Fruit fly (Drosophila melanogaster) whole organism, adult: ENCODE data around the gene bark.

ENCODE experiments used
- CG11617 ChIP-seq: fragments of 200-800 bp; sonication (Bioruptor generic); optimal IDR thresholded peaks from 2 replicates; lab custom pipeline; 2017; ENCODE audit warnings: mild to moderate bottlenecking, missing biosample characterization, missing genetic modification reagents, missing genetic modification characterization
- CG12768 ChIP-seq: fragments of 200-800 bp; sonication (Bioruptor generic); optimal IDR thresholded peaks from 2 replicates; lab custom pipeline; 2017; ENCODE audit warnings: missing biosample characterization, missing genetic modification characterization, mild to moderate bottlenecking, moderate library complexity, missing genetic modification reagents
- CG14711 ChIP-seq: fragments of 200-800 bp; sonication (Bioruptor generic); optimal IDR thresholded peaks from 2 replicates; lab custom pipeline; 2018; ENCODE audit warnings: missing biosample characterization, mild to moderate bottlenecking, missing genetic modification characterization, moderate library complexity
- CG1620 ChIP-seq: fragments of 200-800 bp; sonication (Bioruptor generic); optimal IDR thresholded peaks from 2 replicates; lab custom pipeline; 2016; ENCODE audit warnings: missing biosample characterization, missing genetic modification characterization
- CG33017 ChIP-seq: fragments of 200-800 bp; sonication (Bioruptor generic); optimal IDR thresholded peaks from 2 replicates; lab custom pipeline; 2018; ENCODE audit warnings: missing biosample characterization, mild to moderate bottlenecking, missing genetic modification characterization, moderate library complexity
- CG5204 ChIP-seq: fragments of 200-800 bp; sonication (Bioruptor generic); optimal IDR thresholded peaks from 2 replicates; lab custom pipeline; 2016; ENCODE audit warnings: missing biosample characterization, missing genetic modification characterization
- CG7045 ChIP-seq: fragments of 200-800 bp; sonication (Bioruptor generic); optimal IDR thresholded peaks from 2 replicates; lab custom pipeline; 2017; ENCODE audit warnings: missing biosample characterization, mild to moderate bottlenecking, missing genetic modification characterization
- CG7101 ChIP-seq: fragments of 200-800 bp; sonication (Bioruptor generic); optimal IDR thresholded peaks from 2 replicates; lab custom pipeline; 2018; ENCODE audit warnings: missing biosample characterization, mild to moderate bottlenecking, missing genetic modification characterization, moderate library complexity
- Clk ChIP-seq: fragments of 200-800 bp; sonication (Bioruptor generic); optimal IDR thresholded peaks from 2 replicates; lab custom pipeline; 2017; ENCODE audit warnings: missing biosample characterization, missing genetic modification characterization
- Crg-1 ChIP-seq: fragments of 200-800 bp; sonication (Bioruptor generic); optimal IDR thresholded peaks from 2 replicates; lab custom pipeline; 2016; ENCODE audit warnings: missing biosample characterization, missing genetic modification characterization
- Hr96 ChIP-seq: fragments of 200-800 bp; sonication (Bioruptor generic); optimal IDR thresholded peaks from 2 replicates; lab custom pipeline; 2016; ENCODE audit warnings: missing biosample characterization, missing genetic modification characterization
- Mnt ChIP-seq: fragments of 200-800 bp; sonication (Bioruptor generic); optimal IDR thresholded peaks from 2 replicates; lab custom pipeline; 2016; ENCODE audit warnings: missing biosample characterization, mild to moderate bottlenecking, missing genetic modification characterization
- bab1 ChIP-seq: fragments of 200-800 bp; sonication (Bioruptor generic); optimal IDR thresholded peaks from 3 replicates; lab custom pipeline; 2019; ENCODE audit warnings: missing biosample characterization, mild to moderate bottlenecking, missing genetic modification characterization, moderate library complexity
- cic ChIP-seq: fragments of 200-800 bp; sonication (Bioruptor generic); optimal IDR thresholded peaks from 2 replicates; lab custom pipeline; 2017; ENCODE audit warnings: missing biosample characterization, mild to moderate bottlenecking, missing genetic modification characterization, moderate library complexity
- cnc ChIP-seq, 2 experiments: fragments of >200 bp; optimal IDR thresholded peaks; 2 replicates each; lab custom pipeline; 2017
- kay ChIP-seq: fragments of 200-800 bp; sonication (Bioruptor generic); peaks from one replicate; lab custom pipeline; 2016; ENCODE audit warnings: missing biosample characterization, missing genetic modification characterization, borderline replicate concordance
- ovo ChIP-seq: fragments of 200-800 bp; sonication (Bioruptor generic); optimal IDR thresholded peaks from 2 replicates; lab custom pipeline; 2016; ENCODE audit warnings: missing biosample characterization, missing genetic modification characterization
- pad ChIP-seq: fragments of 200-800 bp; sonication (Bioruptor generic); optimal IDR thresholded peaks from 3 replicates; lab custom pipeline; 2017; ENCODE audit warnings: missing biosample characterization, missing genetic modification characterization, mild to moderate bottlenecking, moderate library complexity, missing genetic modification reagents
- tj ChIP-seq: fragments of 200-800 bp; sonication (Bioruptor generic); optimal IDR thresholded peaks from 3 replicates; lab custom pipeline; 2017; ENCODE audit warnings: missing biosample characterization, mild to moderate bottlenecking, missing genetic modification characterization, moderate library complexity
- toe ChIP-seq: fragments of 200-800 bp; sonication (Bioruptor generic); optimal IDR thresholded peaks from 2 replicates; lab custom pipeline; 2016; ENCODE audit warnings: missing biosample characterization, missing genetic modification characterization

Gene bark

dm6 chr2L:3772937-3773623 lies 13.9 kb upstream of the bark start:
- TF ChIP-seq tj (GFP tag; lab: Kevin White, UChicago), result no peak

- TF ChIP-seq CG11617 (GFP tag; lab: Kevin White, UChicago) (no peak), ovo (GFP tag; lab: Kevin White, UChicago) (no peak), CG5204 (no peak), bab1 (GFP tag; lab: Kevin White, UChicago) (no peak), CG7101 (no peak), CG14711 (tag; lab: Kevin White, UChicago) (no peak), toe (GFP tag; lab: Kevin White, UChicago) (no peak), pad (GFP tag; lab: Kevin White, UChicago) (no peak), CG12768 (GFP tag; lab: Kevin White, UChicago) (no peak), cnc (optimal IDR thresholded peaks at IDR 0.05; lab: Kevin White, UChicago) (no peak), kay (no peak), CG7045 (GFP tag; lab: Kevin White, UChicago) (no peak), CG33017 (tag; lab: Kevin White, UChicago) (no peak), Mnt (GFP tag; lab: Kevin White, UChicago) (no peak), Hr96 (GFP tag; lab: Kevin White, UChicago) (no peak), CG1620 (GFP tag; lab: Kevin White, UChicago) (no peak)
Measured at dm6 chr2L:3773624-3773978, 13.4 kb upstream of the bark start.

DNA sequence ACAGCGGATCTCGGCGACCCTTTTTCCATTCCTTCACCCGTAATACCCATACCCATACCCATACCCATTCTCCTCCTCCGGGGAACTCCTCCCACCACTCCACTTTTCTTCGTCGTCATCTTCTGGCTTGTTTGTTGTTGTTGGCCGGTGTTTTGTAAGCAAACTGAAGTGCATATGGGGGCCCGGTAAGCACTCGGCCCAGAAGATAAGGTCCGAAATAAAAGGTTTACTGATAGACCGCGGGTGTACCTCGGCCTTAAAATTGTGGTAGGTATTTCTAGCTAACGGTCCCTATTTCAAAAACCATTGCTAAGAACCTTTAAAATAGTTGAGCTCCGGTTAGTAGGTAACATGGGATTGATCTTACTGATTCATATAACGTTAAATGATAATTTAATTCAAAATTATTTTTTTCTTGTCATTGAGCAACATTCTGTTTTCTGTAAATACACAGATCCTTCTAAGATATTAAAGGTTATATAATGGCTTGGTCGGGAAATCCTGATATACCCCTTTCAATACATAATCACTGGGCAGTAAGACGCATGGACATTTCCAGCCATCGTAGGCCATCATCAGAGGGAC lies 11.1 kb upstream of the bark start:
- TF ChIP-seq CG7045 (GFP tag; lab: Kevin White, UChicago) (no peak), Crg-1 (GFP tag; lab: Kevin White, UChicago) (no peak), CG11617 (GFP tag; lab: Kevin White, UChicago) (peak; percentile 32), Hr96 (GFP tag; lab: Kevin White, UChicago) (peak; percentile 15), CG33017 (tag; lab: Kevin White, UChicago) (no peak), ovo (GFP tag; lab: Kevin White, UChicago) (no peak), CG14711 (tag; lab: Kevin White, UChicago) (no peak), cic (no peak)

DNA sequence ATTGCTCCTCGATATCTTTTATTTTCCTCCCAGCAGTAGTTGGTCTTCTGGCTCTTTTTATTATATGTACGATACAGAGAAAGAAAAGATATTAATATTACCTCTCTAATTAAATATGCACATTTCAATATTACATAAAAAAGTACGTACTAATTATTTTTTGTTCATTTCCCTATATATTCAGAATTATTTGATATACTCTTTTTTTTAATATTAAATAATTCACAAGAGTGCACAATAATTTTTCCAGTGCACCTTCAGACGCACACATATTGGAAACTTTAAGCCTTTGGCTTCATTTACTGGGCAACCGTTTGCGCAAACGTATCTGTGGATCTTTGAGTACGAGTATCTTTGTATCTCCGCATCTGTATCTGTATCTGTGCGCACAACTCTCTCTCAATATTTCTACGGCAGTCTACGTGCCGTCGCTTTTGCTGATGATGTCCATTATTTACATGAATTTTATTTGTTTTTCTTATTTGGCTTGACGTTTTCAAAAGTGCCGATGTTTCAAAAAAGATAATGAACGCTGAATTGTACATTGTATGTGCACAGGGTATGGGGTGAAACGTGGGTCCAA lies 10.3 kb upstream of the bark start:
- TF ChIP-seq CG1620 (GFP tag; lab: Kevin White, UChicago), result no peak
- no peak for TF ChIP-seq Mnt (GFP tag; lab: Kevin White, UChicago)
- TF ChIP-seq Clk (GFP tag; lab: Kevin White, UChicago), result no peak
- no peak for TF ChIP-seq Crg-1 (GFP tag; lab: Kevin White, UChicago)
- no peak for TF ChIP-seq CG12768 (GFP tag; lab: Kevin White, UChicago)
- TF ChIP-seq toe (GFP tag; lab: Kevin White, UChicago), result no peak
- TF ChIP-seq tj (GFP tag; lab: Kevin White, UChicago), result peak; percentile 97
- peak; percentile 74 for TF ChIP-seq CG33017 (tag; lab: Kevin White, UChicago)
- peak; percentile 25 for TF ChIP-seq CG11617 (GFP tag; lab: Kevin White, UChicago)
- no peak for TF ChIP-seq kay
- peak; percentile 23 for TF ChIP-seq CG5204
- no peak for TF ChIP-seq Hr96 (GFP tag; lab: Kevin White, UChicago)
- peak; percentile 26 for TF ChIP-seq pad (GFP tag; lab: Kevin White, UChicago)
- no peak for TF ChIP-seq cnc (optimal IDR thresholded peaks at IDR 0.05; lab: Kevin White, UChicago)
- TF ChIP-seq ovo (GFP tag; lab: Kevin White, UChicago), result peak; percentile 18
- TF ChIP-seq CG7045 (GFP tag; lab: Kevin White, UChicago), result peak; percentile 33
- peak; percentile 77 for TF ChIP-seq CG14711 (tag; lab: Kevin White, UChicago)
- TF ChIP-seq cic, result no peak
- peak; percentile 61 for TF ChIP-seq bab1 (GFP tag; lab: Kevin White, UChicago)
- TF ChIP-seq CG7101, result peak; percentile 83

- TF ChIP-seq cnc (optimal IDR thresholded peaks at IDR 0.05; lab: Kevin White, UChicago), result no peak
- TF ChIP-seq pad (GFP tag; lab: Kevin White, UChicago), result no peak
- no peak for TF ChIP-seq tj (GFP tag; lab: Kevin White, UChicago)
- TF ChIP-seq CG1620 (GFP tag; lab: Kevin White, UChicago), result no peak
- no peak for TF ChIP-seq ovo (GFP tag; lab: Kevin White, UChicago)
- no peak for TF ChIP-seq Mnt (GFP tag; lab: Kevin White, UChicago)
- no peak for TF ChIP-seq CG33017 (tag; lab: Kevin White, UChicago)
- no peak for TF ChIP-seq Hr96 (GFP tag; lab: Kevin White, UChicago)
- TF ChIP-seq bab1 (GFP tag; lab: Kevin White, UChicago), result no peak
- TF ChIP-seq kay, result no peak
- no peak for TF ChIP-seq toe (GFP tag; lab: Kevin White, UChicago)
- no peak for TF ChIP-seq CG7045 (GFP tag; lab: Kevin White, UChicago)
- no peak for TF ChIP-seq Clk (GFP tag; lab: Kevin White, UChicago)
- TF ChIP-seq CG5204, result no peak
- no peak for TF ChIP-seq CG7101
- TF ChIP-seq CG14711 (tag; lab: Kevin White, UChicago), result no peak
- no peak for TF ChIP-seq Crg-1 (GFP tag; lab: Kevin White, UChicago)
- TF ChIP-seq CG12768 (GFP tag; lab: Kevin White, UChicago), result no peak
- TF ChIP-seq CG11617 (GFP tag; lab: Kevin White, UChicago), result no peak
Measured at dm6 chr2L:3777485-3777884, 9.5 kb upstream of the bark start.
